Fruit fly (Drosophila melanogaster) whole organism: ENCODE measurements around the gene GstD2.

Experiments
- CG8478 ChIP-seq: fragments of >200 bp; optimal IDR thresholded peaks from 2 replicates; lab custom pipeline; 2018; ENCODE audit warnings: inconsistent platforms
- Dll ChIP-seq: fragments of >200 bp; optimal IDR thresholded peaks from 2 replicates; lab custom pipeline; 2017
- EcR ChIP-seq, 2 experiments: fragments of >200 bp; optimal IDR thresholded peaks; 2 replicates each; lab custom pipeline; 2017; ENCODE audit warnings: missing biosample characterization in 2 of 2, missing genetic modification characterization in 2 of 2, missing genetic modification reagents in 2 of 2
- pan ChIP-seq: fragments of >200 bp; optimal IDR thresholded peaks from 2 replicates; lab custom pipeline; 2017
- psq ChIP-seq: fragments of >200 bp; optimal IDR thresholded peaks from 2 replicates; lab custom pipeline; 2017
- usp ChIP-seq: fragments of >200 bp; optimal IDR thresholded peaks from 2 replicates; lab custom pipeline; 2017; ENCODE audit warnings: missing biosample characterization, missing genetic modification characterization, mixed read lengths

GstD2 gene

DNA sequence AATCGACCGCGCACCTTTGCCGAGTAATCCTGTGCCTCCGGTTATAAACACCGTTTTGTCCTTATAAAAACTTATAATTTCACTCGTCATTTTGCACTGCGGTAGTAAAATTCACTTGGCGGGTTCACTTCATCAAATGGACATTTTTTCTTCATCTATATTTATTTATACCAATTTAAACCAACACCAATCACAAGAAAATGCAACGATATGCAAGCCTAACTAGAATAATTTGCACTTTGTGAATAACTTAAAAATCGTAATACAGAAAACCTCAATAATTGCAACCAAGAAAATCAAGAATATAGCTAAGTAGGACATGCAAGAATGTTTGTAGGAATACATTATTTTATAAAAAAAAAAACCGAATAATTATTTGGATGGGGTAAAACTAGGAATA lies 24.1 kb downstream of the GstD2 start, which contains the start of the genes CG10096 and CG10097:
Gene CG10096, minus strand, starts transcription at position 101 of the 400 bp plus-strand sequence.
Gene CG10097, minus strand, starts transcription at position 101 of the 400 bp plus-strand sequence.
- TF ChIP-seq Dll = no peak
- TF ChIP-seq EcR (GFP tag; optimal IDR thresholded peaks at IDR 0.05; lab: Kevin White, UChicago) = no peak
- TF ChIP-seq CG8478 (lab: Kevin White, UChicago) = no peak
- TF ChIP-seq usp = no peak

- no peak for TF ChIP-seq CG8478 (lab: Kevin White, UChicago)
- TF ChIP-seq EcR (GFP tag; optimal IDR thresholded peaks at IDR 0.05; lab: Kevin White, UChicago) = no peak
- no peak for TF ChIP-seq usp
- TF ChIP-seq pan (lab: Kevin White, UChicago) = no peak
- TF ChIP-seq Dll = no peak
- TF ChIP-seq psq (lab: Kevin White, UChicago) = no peak
These were observed 26.3 kb downstream of the GstD2 start for dm6 chr3R:12398054-12398453.

DNA sequence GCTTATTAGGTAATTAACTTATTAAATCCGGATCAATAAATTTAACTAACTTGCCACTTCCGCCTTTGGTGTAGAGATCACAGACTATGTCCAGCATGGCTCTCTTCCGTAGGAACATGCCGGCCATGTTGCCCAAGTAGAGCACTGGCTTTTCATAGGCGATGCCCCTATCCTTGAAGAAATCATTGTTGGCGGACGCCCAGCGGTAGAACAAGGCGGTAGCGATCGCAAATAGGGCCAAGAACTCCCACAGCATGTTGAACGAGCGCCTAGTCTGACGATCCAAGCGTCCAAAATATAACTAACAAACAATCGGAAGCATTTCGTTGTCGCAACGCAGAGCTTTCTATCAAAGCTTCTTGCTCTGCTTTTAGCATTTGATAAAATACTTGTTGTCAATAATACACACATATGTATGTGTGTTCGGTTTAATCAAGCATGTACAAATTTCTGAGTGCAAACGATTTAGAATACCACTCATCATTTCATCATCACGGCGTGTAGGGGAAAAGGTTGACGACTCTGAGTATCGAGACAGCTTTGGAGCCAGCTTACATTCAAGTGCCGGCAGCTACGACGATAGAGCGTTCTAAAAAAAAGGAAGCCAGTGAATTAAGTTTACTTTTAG lies 27.0 kb downstream of the GstD2 start, which contains the start of gene Cyp9f3:
Gene Cyp9f3, minus strand, starts transcription at position 310 of the 628 bp plus-strand sequence.
- TF ChIP-seq psq (lab: Kevin White, UChicago) (no peak), pan (lab: Kevin White, UChicago) (no peak), usp (no peak), EcR (GFP tag; optimal IDR thresholded peaks at IDR 0.05; lab: Kevin White, UChicago) (no peak), Dll (no peak), CG8478 (lab: Kevin White, UChicago) (no peak)

DNA sequence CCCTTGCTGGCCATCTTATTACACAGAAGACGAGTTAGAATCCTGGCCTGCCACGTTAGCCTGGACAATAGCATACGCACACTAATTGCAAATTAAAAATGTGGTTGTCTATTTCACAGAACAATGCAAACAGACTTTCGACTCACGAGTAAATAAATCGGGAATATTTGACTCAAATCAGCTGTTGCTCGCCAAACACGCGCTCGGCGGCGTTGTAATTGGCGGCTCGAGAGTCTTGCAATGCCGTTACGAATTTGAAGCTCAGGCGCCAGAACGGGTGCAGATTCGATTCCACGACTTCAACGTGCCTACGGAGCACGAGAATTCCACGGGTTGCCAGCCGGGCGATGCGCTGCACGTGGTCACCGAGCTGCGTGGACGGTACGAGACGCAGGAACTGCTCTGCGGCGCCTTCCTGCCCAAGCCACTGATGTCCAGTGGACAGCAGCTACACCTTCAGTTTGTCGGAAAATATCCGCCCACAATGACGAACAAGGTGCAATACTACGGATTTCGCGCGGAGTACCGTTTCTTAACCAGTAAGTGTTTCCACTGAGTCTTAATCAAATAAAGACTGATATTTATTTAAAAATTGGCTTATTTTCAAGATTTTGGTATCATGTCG lies 30.0 kb downstream of the GstD2 start, which contains the start of gene DNAlig3:
Gene DNAlig3, minus strand, starts transcription at position 168 of the 625 bp plus-strand sequence.
- TF ChIP-seq psq (lab: Kevin White, UChicago) (no peak), pan (lab: Kevin White, UChicago) (no peak), EcR (GFP tag; optimal IDR thresholded peaks at IDR 0.05; lab: Kevin White, UChicago) (no peak), CG8478 (lab: Kevin White, UChicago) (no peak), usp (no peak), Dll (no peak)

DNA sequence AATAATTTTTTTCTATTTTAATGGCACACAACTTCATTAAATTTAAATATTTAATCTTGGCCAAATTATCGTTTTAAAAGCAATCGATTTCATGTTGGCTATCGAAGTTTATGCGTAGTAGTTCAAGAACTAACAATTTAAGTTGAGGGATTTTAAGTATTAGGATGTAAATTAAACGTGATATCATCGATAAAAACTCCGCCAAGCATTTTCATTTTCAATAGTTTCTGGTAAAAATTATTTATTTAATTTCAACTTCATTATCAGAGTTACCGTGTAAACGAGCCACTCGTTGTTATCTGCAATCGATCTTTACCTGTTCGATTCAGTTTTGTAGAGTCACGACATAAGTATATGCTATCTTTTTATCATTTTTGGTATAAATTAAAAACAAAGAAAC lies 31.2 kb downstream of the GstD2 start:
- TF ChIP-seq EcR (GFP tag; optimal IDR thresholded peaks at IDR 0.05; lab: Kevin White, UChicago) (no peak), Dll (no peak), pan (lab: Kevin White, UChicago) (no peak), psq (lab: Kevin White, UChicago) (no peak), usp (no peak), CG8478 (lab: Kevin White, UChicago) (no peak)

- TF ChIP-seq EcR (GFP tag; optimal IDR thresholded peaks at IDR 0.05; lab: Kevin White, UChicago) = no peak
- TF ChIP-seq CG8478 (lab: Kevin White, UChicago) = no peak
- TF ChIP-seq Dll = no peak
- TF ChIP-seq usp = no peak
- no peak for TF ChIP-seq psq (lab: Kevin White, UChicago)
- TF ChIP-seq pan (lab: Kevin White, UChicago) = no peak
These were observed 33.4 kb downstream of the GstD2 start for dm6 chr3R:12405134-12405533.

dm6 chr3R:12405928-12406234 lies 34.1 kb downstream of the GstD2 start, which contains the start of gene Cyp9f2:
TSS of gene Cyp9f2 (minus strand) at chr3R:12406028.
- no peak for TF ChIP-seq CG8478 (lab: Kevin White, UChicago)
- no peak for TF ChIP-seq psq (lab: Kevin White, UChicago)
- no peak for TF ChIP-seq usp
- TF ChIP-seq pan (lab: Kevin White, UChicago) = no peak
- TF ChIP-seq EcR (GFP tag; optimal IDR thresholded peaks at IDR 0.05; lab: Kevin White, UChicago) = no peak
- TF ChIP-seq Dll = no peak

DNA sequence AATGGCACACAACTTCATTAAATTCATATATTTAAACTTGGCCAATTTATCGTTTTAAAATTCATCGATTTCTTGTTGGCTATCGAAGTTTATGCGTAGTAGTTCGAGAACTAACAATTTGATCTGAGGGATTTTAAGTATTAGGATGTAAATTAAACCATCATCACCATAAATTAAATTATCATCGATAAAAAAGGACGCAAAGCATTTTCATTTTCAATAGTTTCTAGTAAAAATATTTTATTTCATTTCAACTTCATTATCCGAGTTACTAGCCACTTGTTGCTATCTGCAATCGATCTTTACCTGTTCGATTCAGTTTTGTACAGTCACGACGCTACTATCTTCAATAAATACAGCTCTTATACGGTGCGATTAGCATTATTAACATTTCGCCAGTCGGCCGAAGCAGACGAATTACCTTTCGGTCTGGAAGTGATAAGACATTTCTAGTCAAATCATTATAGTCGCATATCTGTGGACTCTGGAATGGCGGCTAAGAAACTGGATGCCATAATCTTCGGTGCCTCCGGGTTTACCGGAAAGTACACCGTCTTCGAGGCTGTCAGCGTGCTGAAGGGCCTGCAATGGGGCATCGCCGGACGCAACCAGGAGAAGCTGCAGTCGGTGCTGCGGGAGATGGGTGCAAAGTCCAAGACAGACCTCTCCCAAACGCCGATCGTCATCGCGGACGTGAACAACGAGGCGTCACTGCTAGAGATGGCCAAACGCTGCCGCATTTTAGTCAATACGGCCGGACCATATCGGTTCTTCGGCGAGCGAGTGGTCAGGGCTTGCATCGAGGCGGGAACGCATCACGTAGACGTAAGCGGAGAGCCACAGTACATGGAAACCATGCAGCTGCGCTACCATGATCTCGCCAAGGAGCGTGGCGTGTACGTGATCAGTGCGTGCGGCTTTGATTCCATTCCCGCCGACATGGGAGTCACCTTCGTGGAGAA lies 34.7 kb downstream of the GstD2 start, which contains the start of gene CG5167:
Gene CG5167, plus strand, starts transcription at position 298 of the 962 bp plus-strand sequence.
- TF ChIP-seq Dll = no peak
- TF ChIP-seq CG8478 (lab: Kevin White, UChicago) = no peak
- TF ChIP-seq psq (lab: Kevin White, UChicago) = no peak
- no peak for TF ChIP-seq usp
- TF ChIP-seq pan (lab: Kevin White, UChicago) = no peak
- TF ChIP-seq EcR (GFP tag; optimal IDR thresholded peaks at IDR 0.05; lab: Kevin White, UChicago) = no peak

dm6 chr3R:12408160-12408559 lies 36.4 kb downstream of the GstD2 start, which contains the start of gene CG5196:
TSS of gene CG5196 (plus strand) at chr3R:12408316.
- no peak for TF ChIP-seq CG8478 (lab: Kevin White, UChicago)

dm6 chr3R:12411449-12411848 lies 39.7 kb downstream of the GstD2 start:
- TF ChIP-seq CG8478 (lab: Kevin White, UChicago) (no peak), psq (lab: Kevin White, UChicago) (no peak), pan (lab: Kevin White, UChicago) (no peak), usp (no peak), EcR (GFP tag; optimal IDR thresholded peaks at IDR 0.05; lab: Kevin White, UChicago) (no peak), Dll (no peak)

- no peak for TF ChIP-seq Dll
These were observed 41.6 kb downstream of the GstD2 start, which contains the start of the genes Dip-C and pps for dm6 chr3R:12413274-12413958. TSS of gene Dip-C (minus strand) at chr3R:12413759. TSS of gene pps (plus strand) at chr3R:12413828.
